Worm (Caenorhabditis elegans): Measurements from ENCODE around the gene R07B7.6.
A peak's percentile ranks its signal among the peaks of the same experiment; 100 is the strongest.

DNA sequence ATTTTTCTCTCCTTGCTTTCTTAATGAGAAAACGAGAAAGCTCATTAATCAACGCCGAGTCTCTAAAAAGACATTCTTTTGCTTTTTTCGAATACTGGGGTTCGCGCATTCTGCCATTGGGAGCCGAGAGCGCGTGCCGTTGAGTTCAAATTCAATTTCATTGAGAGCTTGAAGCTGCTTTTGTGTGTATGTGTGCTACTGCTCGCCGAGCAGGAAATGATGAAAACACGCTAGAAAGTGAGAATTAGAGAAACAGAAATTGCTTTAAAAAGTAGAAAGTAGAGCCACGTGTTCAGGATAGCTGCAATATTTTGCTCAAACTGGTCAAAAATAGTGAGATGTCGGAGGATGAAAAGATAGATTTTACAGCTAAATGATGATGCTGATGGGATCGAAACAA, 49.1 kb downstream of the R07B7.6 start:
- TF ChIP-seq nhr-11 (tag; optimal IDR thresholded peaks at IDR 0.05) (no peak), egl-27 (tag; optimal IDR thresholded peaks at IDR 0.05) (no peak), elt-3 (tag; optimal IDR thresholded peaks at IDR 0.05) (no peak), nhr-12 (tag; optimal IDR thresholded peaks at IDR 0.05) (no peak), unc-39 (tag; optimal IDR thresholded peaks at IDR 0.05) (no peak), ztf-11 (tag; optimal IDR thresholded peaks at IDR 0.05) (no peak), snpc-4 (tag; optimal IDR thresholded peaks at IDR 0.05) (no peak), zag-1 (tag; optimal IDR thresholded peaks at IDR 0.05) (peak; percentile 46), unc-62 (GFP tag; optimal IDR thresholded peaks at IDR 0.05) (no peak), nhr-23 (tag; optimal IDR thresholded peaks at IDR 0.05) (no peak), nhr-237 (tag; optimal IDR thresholded peaks at IDR 0.05) (no peak)
